Fruit fly (Drosophila melanogaster): ENCODE results near the gene ftz-f1.

ftz-f1 gene

dm6 chr3L:18820638-18821382 lies 19.7 kb upstream of the ftz-f1 start, which contains the start of the genes CG14073 and HipHop:
CG14073 (minus strand) TSS chr3L:18820675.
HipHop (plus strand) TSS chr3L:18821171.
- TF ChIP-seq CG7368 (GFP tag; optimal IDR thresholded peaks at IDR 0.05) (no peak), Gug (GFP tag; IDR thresholded peaks at IDR 0.05) (no peak), CG10669 (GFP tag; optimal IDR thresholded peaks at IDR 0.05) (no peak), CG6276 (GFP tag; optimal IDR thresholded peaks at IDR 0.05) (no peak), Sox15 (GFP tag; optimal IDR thresholded peaks at IDR 0.05) (no peak), CG6854 (GFP tag; optimal IDR thresholded peaks at IDR 0.05) (no peak), Met (GFP tag; optimal IDR thresholded peaks at IDR 0.05) (no peak), Eip78C (GFP tag) (peak; percentile 1), CG11762 (GFP tag; optimal IDR thresholded peaks at IDR 0.05; ENCODE audit: insufficient read depth) (no peak)

DNA sequence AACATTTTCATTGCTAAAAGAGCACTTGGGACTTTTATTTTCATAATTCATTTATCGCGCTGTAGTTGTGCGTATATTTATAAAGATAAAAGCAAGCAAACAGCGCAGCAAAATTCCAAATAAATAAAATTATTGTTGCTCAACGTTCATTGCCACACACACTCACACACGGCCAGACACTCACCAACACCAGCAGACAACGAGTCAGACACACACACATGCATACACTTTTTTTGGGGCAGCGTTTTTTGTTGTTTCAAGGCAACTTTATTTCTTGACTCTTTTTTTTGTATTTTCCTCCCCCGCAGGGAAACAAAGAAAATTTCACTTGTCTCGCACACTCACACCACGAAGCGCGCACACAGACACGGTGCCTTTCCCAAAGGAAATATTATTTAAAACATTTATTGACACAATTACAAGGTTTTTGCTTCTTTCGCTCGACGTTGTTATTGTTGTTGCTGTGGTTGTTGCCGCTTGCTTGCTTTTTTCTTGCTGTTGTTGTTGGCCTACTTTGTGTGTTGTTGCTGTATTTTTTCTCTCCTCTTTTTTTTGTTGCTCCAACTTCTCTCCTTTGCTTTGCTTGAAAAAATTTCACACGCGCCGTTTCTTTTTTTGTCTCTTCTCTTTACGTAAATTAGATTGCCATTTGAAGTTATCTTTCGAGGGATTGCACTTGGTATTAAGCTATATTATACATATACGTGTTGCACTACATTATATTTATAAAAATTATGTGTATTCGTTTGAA lies 19.0 kb upstream of the ftz-f1 start:
- peak; percentile 71; the same call in 1 of the 3 replicates for TF ChIP-seq eg (GFP tag; IDR thresholded peaks at IDR 0.05)
- no peak for TF ChIP-seq CG10631 (GFP tag; optimal IDR thresholded peaks at IDR 0.05)
- TF ChIP-seq CG11294 (GFP tag; IDR thresholded peaks at IDR 0.05): no peak
- TF ChIP-seq net (GFP tag; optimal IDR thresholded peaks at IDR 0.05): peak; percentile 45
- TF ChIP-seq CG9139 (GFP tag; optimal IDR thresholded peaks at IDR 0.05): peak; percentile 65
- peak; percentile 75 for TF ChIP-seq CG6276 (GFP tag; optimal IDR thresholded peaks at IDR 0.05)
- TF ChIP-seq CG32006 (GFP tag; optimal IDR thresholded peaks at IDR 0.05): peak; percentile 48
- TF ChIP-seq fd59A (GFP tag; optimal IDR thresholded peaks at IDR 0.05): peak; percentile 7
- no peak for TF ChIP-seq CG11762 (GFP tag; optimal IDR thresholded peaks at IDR 0.05; ENCODE audit: insufficient read depth)
- TF ChIP-seq CG6792 (GFP tag; optimal IDR thresholded peaks at IDR 0.05): no peak
- peak; percentile 50 for TF ChIP-seq CG1621 (tag; optimal IDR thresholded peaks at IDR 0.05)
- peak; percentile 61 for TF ChIP-seq CG15336 (GFP tag; IDR thresholded peaks at IDR 0.05)
- peak; percentile 27 for TF ChIP-seq CG3919 (GFP tag; optimal IDR thresholded peaks at IDR 0.05)
- peak; percentile 76 for TF ChIP-seq CG8119 (GFP tag; IDR thresholded peaks at IDR 0.05)
- TF ChIP-seq lz (GFP tag; optimal IDR thresholded peaks at IDR 0.05): no peak
- TF ChIP-seq Eip75B (GFP tag; optimal IDR thresholded peaks at IDR 0.05): peak; percentile 50
- no peak for TF ChIP-seq Blimp-1 (GFP tag; optimal IDR thresholded peaks at IDR 0.05)
- no peak for TF ChIP-seq CG4318 (GFP tag; optimal IDR thresholded peaks at IDR 0.05)
- peak; percentile 51 for TF ChIP-seq CG3032 (tag; optimal IDR thresholded peaks at IDR 0.05)
- no peak for TF ChIP-seq Sox15 (GFP tag; optimal IDR thresholded peaks at IDR 0.05)
- no peak for TF ChIP-seq Ets21C (GFP tag; optimal IDR thresholded peaks at IDR 0.05)
- no peak for TF ChIP-seq CG31627 (GFP tag; optimal IDR thresholded peaks at IDR 0.05)
- peak; percentile 27 for TF ChIP-seq vri (GFP tag; optimal IDR thresholded peaks at IDR 0.05)
- TF ChIP-seq Hr38 (GFP tag; optimal IDR thresholded peaks at IDR 0.05): no peak
- TF ChIP-seq CG7368 (GFP tag; optimal IDR thresholded peaks at IDR 0.05): no peak
- peak; percentile 51 for TF ChIP-seq Sox14 (GFP tag; optimal IDR thresholded peaks at IDR 0.05)
- TF ChIP-seq achi (GFP tag; optimal IDR thresholded peaks at IDR 0.05): no peak
- peak; percentile 75 to 86 for TF ChIP-seq ss (GFP tag; optimal IDR thresholded peaks at IDR 0.05)
- TF ChIP-seq CG6808 (GFP tag; optimal IDR thresholded peaks at IDR 0.05): peak; percentile 83
- TF ChIP-seq Met (GFP tag; optimal IDR thresholded peaks at IDR 0.05): peak; percentile 14
- no peak for TF ChIP-seq CG11902 (GFP tag; optimal IDR thresholded peaks at IDR 0.05)
- TF ChIP-seq pdm3 (GFP tag; optimal IDR thresholded peaks at IDR 0.05): peak; percentile 35
- peak; percentile 33 for TF ChIP-seq svp (GFP tag)
- TF ChIP-seq Eip78C (GFP tag): peak; percentile 84
- TF ChIP-seq CG8632 (GFP tag; optimal IDR thresholded peaks at IDR 0.05): no peak
- TF ChIP-seq Hr39 (GFP tag; optimal IDR thresholded peaks at IDR 0.05): no peak
- TF ChIP-seq Smox (GFP tag; optimal IDR thresholded peaks at IDR 0.05): peak; percentile 19
- no peak for TF ChIP-seq fd85E (GFP tag; optimal IDR thresholded peaks at IDR 0.05)
- peak; percentile 21 for TF ChIP-seq dac (GFP tag; optimal IDR thresholded peaks at IDR 0.05)
- TF ChIP-seq CG34406 (GFP tag; optimal IDR thresholded peaks at IDR 0.05): peak; percentile 30
- TF ChIP-seq Eip93F (GFP tag; optimal IDR thresholded peaks at IDR 0.05): no peak
- TF ChIP-seq spab (GFP tag; optimal IDR thresholded peaks at IDR 0.05): peak; percentile 59
- peak; percentile 39 for TF ChIP-seq CG10669 (GFP tag; optimal IDR thresholded peaks at IDR 0.05)
- peak; percentile 67; the same call in 2 of the 3 replicates for TF ChIP-seq CG6163 (GFP tag; IDR thresholded peaks at IDR 0.05)

Measured in whole organism, prepupa.